Fruit fly (Drosophila melanogaster) whole organism, embryonic: ENCODE data around the gene c12.2.

Experiments
- Antp ChIP-seq: fragments of 200-800 bp; sonication (Bioruptor generic); optimal IDR thresholded peaks from 3 replicates; lab custom pipeline; 2016; ENCODE audit warnings: missing biosample characterization, missing genetic modification characterization
- Asciz ChIP-seq: fragments of 200-800 bp; sonication (Bioruptor generic); optimal IDR thresholded peaks from 2 replicates; lab custom pipeline; 2017; ENCODE audit warnings: missing biosample characterization, mild to moderate bottlenecking, missing genetic modification characterization, missing genetic modification reagents
- Atf3 ChIP-seq: fragments of 200-800 bp; sonication (Bioruptor generic); optimal IDR thresholded peaks from 3 replicates; lab custom pipeline; 2016; ENCODE audit warnings: missing biosample characterization, missing genetic modification characterization
- CG1024 ChIP-seq: fragments of 200-800 bp; sonication (Bioruptor generic); IDR thresholded peaks from 2 replicates; pipeline ENCODE4 v1.3.6; 2022; ENCODE audit warnings: missing biosample characterization, missing genetic modification characterization
- CG11560 ChIP-seq: fragments of 200-800 bp; sonication (Bioruptor generic); IDR thresholded peaks from 3 replicates; pipeline ENCODE4 v1.3.6; 2022; ENCODE audit warnings: missing biosample characterization, missing genetic modification characterization
- CG11695 ChIP-seq: fragments of 200-800 bp; sonication (Bioruptor generic); IDR thresholded peaks from 3 replicates; pipeline ENCODE4 v1.3.6; 2022; ENCODE audit warnings: missing biosample characterization, missing genetic modification characterization
- CG11696 ChIP-seq: fragments of 200-800 bp; sonication (Bioruptor generic); IDR thresholded peaks from 2 replicates; pipeline ENCODE4 v1.3.6; 2022; ENCODE audit warnings: missing biosample characterization, missing genetic modification characterization
- CG12155 ChIP-seq: fragments of 200-800 bp; sonication (Bioruptor generic); optimal IDR thresholded peaks from 3 replicates; lab custom pipeline; 2016; ENCODE audit warnings: missing biosample characterization, missing genetic modification characterization
- CG13894 ChIP-seq: fragments of 200-800 bp; sonication (Bioruptor generic); optimal IDR thresholded peaks from 3 replicates; lab custom pipeline; 2018; ENCODE audit warnings: missing biosample characterization, mild to moderate bottlenecking, missing genetic modification characterization, moderate library complexity
- CG15479 ChIP-seq: fragments of 200-800 bp; sonication (Bioruptor generic); optimal IDR thresholded peaks from 3 replicates; lab custom pipeline; 2019; ENCODE audit warnings: missing biosample characterization, mild to moderate bottlenecking, missing genetic modification characterization, moderate library complexity
- CG17359 ChIP-seq: fragments of 200-800 bp; sonication (Bioruptor generic); optimal IDR thresholded peaks from 3 replicates; lab custom pipeline; 2018; ENCODE audit warnings: missing biosample characterization, mild to moderate bottlenecking, missing genetic modification characterization, moderate library complexity
- CG17568 ChIP-seq: fragments of 200-800 bp; sonication (Bioruptor generic); optimal IDR thresholded peaks from 2 replicates; lab custom pipeline; 2018; ENCODE audit warnings: missing biosample characterization, mild to moderate bottlenecking, missing genetic modification characterization, moderate library complexity
- CG2129 ChIP-seq: fragments of 200-800 bp; sonication (Bioruptor generic); IDR thresholded peaks from 2 replicates; pipeline ENCODE4 v1.3.6; 2022; ENCODE audit warnings: missing biosample characterization, missing genetic modification characterization; ENCODE audit not compliant: partially characterized antibody
- CG34224 ChIP-seq: fragments of 200-800 bp; sonication (Bioruptor generic); IDR thresholded peaks from 3 replicates; pipeline ENCODE4 v1.3.6; 2022; ENCODE audit warnings: missing biosample characterization, missing genetic modification characterization; ENCODE audit not compliant: partially characterized antibody
- CG42726 ChIP-seq: fragments of 200-800 bp; sonication (Bioruptor generic); IDR thresholded peaks from 2 replicates; pipeline ENCODE4 v1.3.6; 2022; ENCODE audit warnings: missing biosample characterization, missing genetic modification characterization; ENCODE audit not compliant: partially characterized antibody
- CG5245 ChIP-seq: fragments of 200-800 bp; sonication (Bioruptor generic); optimal IDR thresholded peaks from 3 replicates; lab custom pipeline; 2016; ENCODE audit warnings: missing biosample characterization, missing genetic modification characterization
- CG5953 ChIP-seq: fragments of 200-800 bp; sonication (Bioruptor generic); IDR thresholded peaks from 2 replicates; pipeline ENCODE4 v1.3.6; 2022; ENCODE audit warnings: missing biosample characterization, missing genetic modification characterization
- CG6765 ChIP-seq: fragments of 200-800 bp; sonication (Bioruptor generic); optimal IDR thresholded peaks from 3 replicates; lab custom pipeline; 2017; ENCODE audit warnings: missing biosample characterization, mild to moderate bottlenecking, missing genetic modification characterization
- CG7928 ChIP-seq: fragments of 200-800 bp; sonication (Bioruptor generic); optimal IDR thresholded peaks from 2 replicates; lab custom pipeline; 2017; ENCODE audit warnings: missing biosample characterization, mild to moderate bottlenecking, missing genetic modification characterization
- CG8924 ChIP-seq: fragments of 200-800 bp; optimal IDR thresholded peaks from 3 replicates; lab custom pipeline; 2019; ENCODE audit warnings: missing biosample characterization, mild to moderate bottlenecking, missing genetic modification characterization, moderate library complexity
- CG9932 ChIP-seq: fragments of 200-800 bp; sonication (Bioruptor generic); IDR thresholded peaks from 2 replicates; pipeline ENCODE4 v1.3.6; 2022; ENCODE audit warnings: missing biosample characterization, missing genetic modification characterization
- CkIIα-i1 ChIP-seq: fragments of 200-800 bp; sonication (Bioruptor generic); IDR thresholded peaks from 2 replicates; pipeline ENCODE4 v1.3.6; 2022; ENCODE audit warnings: missing biosample characterization, missing genetic modification characterization
- Dad ChIP-seq: fragments of 200-800 bp; sonication (Bioruptor generic); optimal IDR thresholded peaks from 3 replicates; lab custom pipeline; 2016; ENCODE audit warnings: missing biosample characterization, missing genetic modification characterization
- Dek ChIP-seq: fragments of 200-800 bp; sonication (Bioruptor generic); optimal IDR thresholded peaks from 3 replicates; lab custom pipeline; 2019; ENCODE audit warnings: missing biosample characterization, mild to moderate bottlenecking, missing genetic modification characterization, moderate library complexity
- Eip74EF ChIP-seq, 2 experiments: fragments of 200-800 bp in 1 of 2; fragments of >200 bp in 1 of 2; sonication (Bioruptor generic) in 1 of 2; optimal IDR thresholded peaks; 2 replicates each; lab custom pipeline; 2017 to 2019; ENCODE audit warnings: missing biosample characterization in 2 of 2, missing genetic modification characterization in 2 of 2, mild to moderate bottlenecking in 1 of 2, moderate library complexity in 1 of 2
- HHEX ChIP-seq: fragments of 200-800 bp; sonication (Bioruptor generic); optimal IDR thresholded peaks from 3 replicates; lab custom pipeline; 2017; ENCODE audit warnings: missing biosample characterization, mild to moderate bottlenecking, missing genetic modification characterization, missing genetic modification reagents
- Hey ChIP-seq: fragments of 200-800 bp; sonication (Bioruptor generic); optimal IDR thresholded peaks from 3 replicates; lab custom pipeline; 2018; ENCODE audit warnings: missing biosample characterization, mild to moderate bottlenecking, missing genetic modification characterization
- Lim3 ChIP-seq: fragments of 200-800 bp; sonication (Bioruptor generic); IDR thresholded peaks from 2 replicates; pipeline ENCODE4 v1.3.6; 2022; ENCODE audit warnings: missing biosample characterization, missing genetic modification characterization
- Mad ChIP-seq: fragments of 200-800 bp; sonication (Bioruptor generic); optimal IDR thresholded peaks from 2 replicates; lab custom pipeline; 2016; ENCODE audit warnings: missing biosample characterization, missing genetic modification characterization
- Mes4 ChIP-seq: fragments of 200-800 bp; sonication (Bioruptor generic); optimal IDR thresholded peaks from 2 replicates; lab custom pipeline; 2016; ENCODE audit warnings: missing biosample characterization, missing genetic modification characterization
- Sry-β ChIP-seq: fragments of 200-800 bp; sonication (Bioruptor generic); optimal IDR thresholded peaks from 2 replicates; lab custom pipeline; 2018; ENCODE audit warnings: missing biosample characterization, mild to moderate bottlenecking, missing genetic modification characterization, moderate library complexity
- Ssrp ChIP-seq: fragments of 200-800 bp; sonication (Bioruptor generic); optimal IDR thresholded peaks from 2 replicates; lab custom pipeline; 2018; ENCODE audit warnings: missing biosample characterization, mild to moderate bottlenecking, missing genetic modification characterization, moderate library complexity
- ac ChIP-seq: fragments of 200-800 bp; sonication (Bioruptor generic); optimal IDR thresholded peaks from 3 replicates; lab custom pipeline; 2017; ENCODE audit warnings: missing biosample characterization, mild to moderate bottlenecking, missing genetic modification characterization
- bbx ChIP-seq: fragments of 200-800 bp; sonication (Bioruptor generic); IDR thresholded peaks from 2 replicates; pipeline ENCODE4 v1.3.6; 2022; ENCODE audit warnings: missing biosample characterization, missing genetic modification characterization; ENCODE audit not compliant: partially characterized antibody
- cg ChIP-seq: fragments of 200-800 bp; sonication (Bioruptor generic); optimal IDR thresholded peaks from 3 replicates; lab custom pipeline; 2019; ENCODE audit warnings: missing biosample characterization, mild to moderate bottlenecking, missing genetic modification characterization, moderate library complexity
- chm ChIP-seq: fragments of 200-800 bp; sonication (Bioruptor generic); IDR thresholded peaks from 2 replicates; pipeline ENCODE4 v1.3.6; 2022; ENCODE audit warnings: missing biosample characterization, missing genetic modification characterization
- chn ChIP-seq: fragments of 200-800 bp; sonication (Bioruptor generic); optimal IDR thresholded peaks from 2 replicates; lab custom pipeline; 2016; ENCODE audit warnings: missing biosample characterization, missing genetic modification characterization
- crc ChIP-seq: fragments of 200-800 bp; sonication (Bioruptor generic); optimal IDR thresholded peaks from 2 replicates; lab custom pipeline; 2016; ENCODE audit warnings: missing biosample characterization, missing genetic modification characterization
- crol ChIP-seq: fragments of 200-800 bp; sonication (Bioruptor generic); IDR thresholded peaks from 2 replicates; pipeline ENCODE4 v1.3.6; 2022; ENCODE audit warnings: missing biosample characterization, missing genetic modification characterization
- dimm ChIP-seq: fragments of 200-800 bp; sonication (Bioruptor generic); IDR thresholded peaks from 2 replicates; pipeline ENCODE4 v1.3.6; 2022; ENCODE audit warnings: missing biosample characterization, missing genetic modification characterization
- fd102C ChIP-seq: fragments of 200-800 bp; sonication (Bioruptor generic); optimal IDR thresholded peaks from 2 replicates; lab custom pipeline; 2018; ENCODE audit warnings: missing biosample characterization, mild to moderate bottlenecking, missing genetic modification characterization, moderate library complexity
- ind ChIP-seq: fragments of 200-800 bp; sonication (Bioruptor generic); optimal IDR thresholded peaks from 3 replicates; lab custom pipeline; 2016; ENCODE audit warnings: missing biosample characterization, missing genetic modification characterization
- pum ChIP-seq: fragments of 200-800 bp; sonication (Bioruptor generic); optimal IDR thresholded peaks from 2 replicates; lab custom pipeline; 2016; ENCODE audit warnings: missing biosample characterization, missing genetic modification characterization
- repo ChIP-seq: fragments of 200-800 bp; sonication (Bioruptor generic); optimal IDR thresholded peaks from 2 replicates; lab custom pipeline; 2016; ENCODE audit warnings: missing biosample characterization, missing genetic modification characterization
- run ChIP-seq: fragments of 200-800 bp; sonication (Bioruptor generic); optimal IDR thresholded peaks from 3 replicates; lab custom pipeline; 2018; ENCODE audit warnings: missing biosample characterization, mild to moderate bottlenecking, missing genetic modification characterization
- stwl ChIP-seq: fragments of 200-800 bp; sonication (Bioruptor generic); optimal IDR thresholded peaks from 3 replicates; lab custom pipeline; 2018; ENCODE audit warnings: missing biosample characterization, mild to moderate bottlenecking, missing genetic modification characterization, moderate library complexity
- vfl ChIP-seq: fragments of 200-800 bp; sonication (Bioruptor generic); optimal IDR thresholded peaks from 2 replicates; lab custom pipeline; 2016; ENCODE audit warnings: missing biosample characterization, missing genetic modification characterization
- yki ChIP-seq: fragments of >200 bp; optimal IDR thresholded peaks from 3 replicates; lab custom pipeline; 2018

c12.2 gene

DNA sequence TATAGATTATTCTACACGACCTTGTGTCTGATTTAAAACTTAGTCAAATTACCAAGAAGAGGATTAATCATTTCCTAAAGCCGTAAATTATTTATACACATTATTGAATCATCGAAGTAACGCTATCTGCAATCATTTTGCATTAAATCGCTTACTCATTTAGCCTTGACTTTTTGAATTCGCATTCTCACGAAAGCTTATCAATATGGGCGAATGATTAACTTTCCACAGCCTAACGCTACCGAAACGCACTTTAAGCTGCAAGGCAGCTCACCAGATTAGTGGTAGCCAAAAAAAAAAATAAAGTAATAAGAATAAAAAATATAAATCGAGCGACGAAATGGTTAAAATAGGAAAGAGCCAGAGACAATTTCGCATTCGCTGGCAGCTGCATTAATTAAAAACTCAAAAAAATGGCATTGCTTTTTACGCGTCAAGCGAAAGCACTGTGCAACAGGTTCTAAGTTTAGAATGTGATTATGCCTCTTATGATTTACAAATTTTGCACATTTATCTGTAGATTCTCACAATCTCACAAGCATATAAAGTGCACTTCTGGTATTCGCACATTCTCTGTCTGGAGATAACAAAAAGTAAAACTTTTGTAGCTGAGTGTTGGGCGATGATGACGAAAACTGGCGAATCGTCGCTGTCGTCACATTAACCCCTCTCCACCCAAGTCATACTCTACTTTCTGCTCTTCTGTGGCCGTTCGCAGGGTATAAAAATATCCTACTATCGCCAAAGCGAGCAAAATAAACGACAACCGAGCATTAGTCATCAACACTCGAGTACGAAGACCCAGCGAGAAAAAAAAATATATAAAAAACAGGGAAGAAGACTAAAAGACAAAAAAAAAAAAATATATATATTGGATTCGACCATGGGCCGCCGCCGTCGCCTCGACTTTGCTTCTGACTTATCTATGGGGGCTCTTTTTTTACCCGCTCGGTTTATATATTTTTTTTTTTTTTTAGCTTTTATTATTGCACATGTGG lies 24.6 kb downstream of the c12.2 start (continued):
- TF ChIP-seq fd102C (GFP tag; lab: Kevin White, UChicago) (no peak), CG34224 (GFP tag; lab: Robert Waterston, UW) (no peak), CG6765 (GFP tag; lab: Kevin White, UChicago) (no peak), stwl (no peak), Antp (GFP tag; lab: Kevin White, UChicago) (peak; percentile 70), Mad (GFP tag; lab: Kevin White, UChicago) (peak; percentile 38), run (tag; lab: Kevin White, UChicago) (no peak), crol (GFP tag; lab: Robert Waterston, UW) (no peak), Atf3 (peak; percentile 11), CG5245 (GFP tag; lab: Kevin White, UChicago) (no peak), CG13894 (tag; lab: Kevin White, UChicago) (peak; percentile 7), Asciz (GFP tag; lab: Kevin White, UChicago) (peak; percentile 3), ac (no peak), CG11560 (no peak), Dek (peak; percentile 67), CG11696 (GFP tag; lab: Robert Waterston, UW) (peak; percentile 37; the same call in 1 of the 2 replicates), CG2129 (GFP tag; lab: Robert Waterston, UW) (no peak), CG42726 (GFP tag; lab: Robert Waterston, UW) (no peak), CG9932 (GFP tag; lab: Robert Waterston, UW) (peak; percentile 79), yki (lab: Kevin White, UChicago) (no peak), pum (GFP tag; lab: Kevin White, UChicago) (no peak), bbx (GFP tag; lab: Robert Waterston, UW) (no peak), CG12155 (peak; percentile 57), cg (no peak), crc (GFP tag; lab: Kevin White, UChicago) (peak; percentile 53), Dad (GFP tag; lab: Kevin White, UChicago) (peak; percentile 48), CG8924 (tag; lab: Kevin White, UChicago) (peak; percentile 35), Ssrp (tag; lab: Kevin White, UChicago) (peak; percentile 19), Mes4 (GFP tag; lab: Kevin White, UChicago) (no peak), Sry-β (no peak), CkIIα-i1 (GFP tag; lab: Robert Waterston, UW) (0 out of 2 replicates have a peak, but pooled peaks have one; percentile 36), ind (GFP tag; lab: Kevin White, UChicago) (peak; percentile 78), Hey (tag; lab: Kevin White, UChicago) (no peak), CG11695 (GFP tag; lab: Robert Waterston, UW) (peak; percentile 41; the same call in 1 of the 3 replicates), repo (GFP tag; lab: Kevin White, UChicago) (peak; percentile 38), CG17359 (tag; lab: Kevin White, UChicago) (peak; percentile 49), vfl (GFP tag; lab: Kevin White, UChicago) (peak; percentile 42), chn (GFP tag; lab: Kevin White, UChicago) (peak; percentile 42), HHEX (peak; percentile 58), CG5953 (GFP tag; lab: Robert Waterston, UW) (no peak), CG15479 (GFP tag; lab: Kevin White, UChicago) (no peak), chm (GFP tag; lab: Robert Waterston, UW) (peak; percentile 61; the same call in 1 of the 2 replicates), Eip74EF (GFP tag; optimal IDR thresholded peaks at IDR 0.05; lab: Kevin White, UChicago) (no peak), dimm (GFP tag; lab: Robert Waterston, UW) (0 out of 2 replicates have a peak, but pooled peaks have one; percentile 26), CG7928 (GFP tag; lab: Kevin White, UChicago) (peak; percentile 42), Lim3 (GFP tag; lab: Robert Waterston, UW) (no peak), CG17568 (peak; percentile 52), CG1024 (GFP tag; lab: Robert Waterston, UW) (peak; percentile 49; the same call in 1 of the 2 replicates)
